Worm (Caenorhabditis elegans): ENCODE results near the gene folt-2.

The folt-2 gene

ce11 chrV:2826815-2827214 lies 48.6 kb downstream of the folt-2 start, which contains the start of gene T03D3.5:
Gene T03D3.5, minus strand, starts transcription at chrV:2826835.
- TF ChIP-seq C34F6.9 (tag; optimal IDR thresholded peaks at IDR 0.05), result no peak
- no peak for TF ChIP-seq ZK546.5 (tag; optimal IDR thresholded peaks at IDR 0.05)
- TF ChIP-seq unc-39 (tag; optimal IDR thresholded peaks at IDR 0.05), result no peak
- no peak for TF ChIP-seq snpc-4 (tag; optimal IDR thresholded peaks at IDR 0.05)
- TF ChIP-seq nhr-12 (tag; optimal IDR thresholded peaks at IDR 0.05), result no peak
- no peak for TF ChIP-seq Y55F3AM.14 (GFP tag; optimal IDR thresholded peaks at IDR 0.05)
- TF ChIP-seq nhr-10 (tag; optimal IDR thresholded peaks at IDR 0.05), result no peak
- TF ChIP-seq nhr-21 (tag; optimal IDR thresholded peaks at IDR 0.05), result no peak
- TF ChIP-seq unc-55 (GFP tag; optimal IDR thresholded peaks at IDR 0.05), result no peak
- no peak for TF ChIP-seq ama-1 (optimal IDR thresholded peaks at IDR 0.05)
- no peak for TF ChIP-seq mdl-1 (tag; optimal IDR thresholded peaks at IDR 0.05)
- TF ChIP-seq zag-1 (tag; optimal IDR thresholded peaks at IDR 0.05), result no peak
- TF ChIP-seq fos-1 (tag; optimal IDR thresholded peaks at IDR 0.05), result no peak
- TF ChIP-seq sma-9 (GFP tag; optimal IDR thresholded peaks at IDR 0.05), result no peak
- no peak for TF ChIP-seq sma-9 (tag; optimal IDR thresholded peaks at IDR 0.05)
- no peak for TF ChIP-seq R02D3.7 (tag; optimal IDR thresholded peaks at IDR 0.05)
- no peak for TF ChIP-seq peb-1 (tag; optimal IDR thresholded peaks at IDR 0.05)
- TF ChIP-seq dmd-4 (tag; optimal IDR thresholded peaks at IDR 0.05), result no peak
- TF ChIP-seq nhr-23 (tag; optimal IDR thresholded peaks at IDR 0.05), result no peak
- no peak for TF ChIP-seq mab-5 (tag; optimal IDR thresholded peaks at IDR 0.05)
- TF ChIP-seq F13H6.1 (tag; optimal IDR thresholded peaks at IDR 0.05), result no peak

ce11 chrV:2825978-2826377 lies 49.4 kb downstream of the folt-2 start:
- no peak for TF ChIP-seq sma-3 (GFP tag; optimal IDR thresholded peaks at IDR 0.05)
- no peak for TF ChIP-seq nhr-77 (tag; optimal IDR thresholded peaks at IDR 0.05)
- no peak for TF ChIP-seq nhr-129 (tag; optimal IDR thresholded peaks at IDR 0.05)
- no peak for TF ChIP-seq skn-1 (tag; optimal IDR thresholded peaks at IDR 0.05)
- TF ChIP-seq F13H6.1 (tag; optimal IDR thresholded peaks at IDR 0.05), result no peak
- no peak for TF ChIP-seq ama-1 (optimal IDR thresholded peaks at IDR 0.05)
- no peak for TF ChIP-seq sma-9 (GFP tag; optimal IDR thresholded peaks at IDR 0.05)
- no peak for TF ChIP-seq sma-9 (tag; optimal IDR thresholded peaks at IDR 0.05)
- TF ChIP-seq nhr-21 (tag; optimal IDR thresholded peaks at IDR 0.05), result no peak
- TF ChIP-seq crh-2 (tag; optimal IDR thresholded peaks at IDR 0.05), result no peak
- TF ChIP-seq fos-1 (tag; optimal IDR thresholded peaks at IDR 0.05), result no peak
- TF ChIP-seq ztf-4 (tag; optimal IDR thresholded peaks at IDR 0.05), result no peak
- TF ChIP-seq peb-1 (tag; optimal IDR thresholded peaks at IDR 0.05), result no peak
- TF ChIP-seq R02D3.7 (tag; optimal IDR thresholded peaks at IDR 0.05), result no peak
- no peak for TF ChIP-seq snpc-4 (tag; optimal IDR thresholded peaks at IDR 0.05)
- TF ChIP-seq elt-3 (tag; optimal IDR thresholded peaks at IDR 0.05), result no peak
- TF ChIP-seq alr-1 (tag; optimal IDR thresholded peaks at IDR 0.05), result no peak

All from whole organism, L2 larva.